Worm (Caenorhabditis elegans): ENCODE measurements around the gene C07E3.8.

- TF ChIP-seq flt-1 (GFP tag; IDR thresholded peaks at IDR 0.05) (no peak), ref-1 (GFP tag; conservative IDR thresholded peaks at IDR 0.05) (no peak), tab-1 (GFP tag; IDR thresholded peaks at IDR 0.05) (no peak), klf-2 (GFP tag; conservative IDR thresholded peaks at IDR 0.05) (no peak), cog-1 (tag; optimal IDR thresholded peaks at IDR 0.05) (no peak), med-1 (GFP tag; optimal IDR thresholded peaks at IDR 0.05; ENCODE audit: insufficient read depth) (no peak), ztf-23 (GFP tag; IDR thresholded peaks at IDR 0.05) (no peak)
Measured at ce11 chrII:10316119-10316518, 35.9 kb upstream of the C07E3.8 start, which contains the start of gene gcy-5.

All from whole organism, midembryonic.